Fruit fly (Drosophila melanogaster) whole organism, pupa: ENCODE results near the gene Coa7.

Source experiments
- CG10348 ChIP-seq: fragments of 200-800 bp; sonication (Bioruptor generic); IDR thresholded peaks from 2 replicates; pipeline ENCODE4 v1.3.6; 2022; ENCODE audit warnings: missing biosample characterization, missing genetic modification characterization
- CG12605 ChIP-seq: fragments of 200-800 bp; sonication (Bioruptor generic); IDR thresholded peaks from 2 replicates; pipeline ENCODE4 v1.3.6; 2022; ENCODE audit warnings: missing biosample characterization, missing genetic modification characterization
- CG13204 ChIP-seq: fragments of 200-800 bp; sonication (Bioruptor generic); optimal IDR thresholded peaks from 2 replicates; lab custom pipeline; 2018; ENCODE audit warnings: missing biosample characterization, mild to moderate bottlenecking, missing genetic modification characterization, moderate library complexity
- CG14655 ChIP-seq: fragments of 200-800 bp; sonication (Bioruptor generic); optimal IDR thresholded peaks from 3 replicates; lab custom pipeline; 2017; ENCODE audit warnings: mild to moderate bottlenecking, missing biosample characterization, missing genetic modification reagents, missing genetic modification characterization
- CG15710 ChIP-seq: fragments of 200-800 bp; sonication (Bioruptor generic); optimal IDR thresholded peaks from 2 replicates; lab custom pipeline; 2018; ENCODE audit warnings: missing biosample characterization, mild to moderate bottlenecking, missing genetic modification characterization, moderate library complexity
- CG17806 ChIP-seq: fragments of 200-800 bp; sonication (Bioruptor generic); optimal IDR thresholded peaks from 2 replicates; lab custom pipeline; 2018; ENCODE audit warnings: missing biosample characterization, mild to moderate bottlenecking, missing genetic modification characterization, moderate library complexity
- CG32121 ChIP-seq: fragments of 200-800 bp; sonication (Bioruptor generic); IDR thresholded peaks from 2 replicates; pipeline ENCODE4 v1.3.6; 2022; ENCODE audit warnings: missing biosample characterization, missing genetic modification characterization
- CG34367 ChIP-seq: fragments of 200-800 bp; sonication (Bioruptor generic); optimal IDR thresholded peaks from 2 replicates; lab custom pipeline; 2018; ENCODE audit warnings: missing biosample characterization, mild to moderate bottlenecking, missing genetic modification characterization
- CG4496 ChIP-seq: fragments of 200-800 bp; sonication (Bioruptor generic); IDR thresholded peaks from 3 replicates; pipeline ENCODE4 v1.3.6; 2022; ENCODE audit warnings: missing biosample characterization, missing genetic modification characterization
- CG8159 ChIP-seq: fragments of 200-800 bp; sonication (Bioruptor generic); optimal IDR thresholded peaks from 3 replicates; lab custom pipeline; 2018; ENCODE audit warnings: missing biosample characterization, mild to moderate bottlenecking, missing genetic modification characterization, moderate library complexity
- CG8301 ChIP-seq: fragments of 200-800 bp; sonication (Bioruptor generic); optimal IDR thresholded peaks from 2 replicates; lab custom pipeline; 2018; ENCODE audit warnings: missing biosample characterization, mild to moderate bottlenecking, missing genetic modification characterization
- CG9948 ChIP-seq: fragments of 200-800 bp; sonication (Bioruptor generic); optimal IDR thresholded peaks from 2 replicates; lab custom pipeline; 2018; ENCODE audit warnings: missing biosample characterization, mild to moderate bottlenecking, missing genetic modification characterization, moderate library complexity
- D1 ChIP-seq: fragments of 200-800 bp; sonication (Bioruptor generic); optimal IDR thresholded peaks from 2 replicates; lab custom pipeline; 2018; ENCODE audit warnings: missing biosample characterization, mild to moderate bottlenecking, missing genetic modification characterization, moderate library complexity
- EcR ChIP-seq: fragments of 200-800 bp; sonication (Bioruptor generic); optimal IDR thresholded peaks from 3 replicates; lab custom pipeline; 2019; ENCODE audit warnings: missing biosample characterization, missing genetic modification characterization, mild to moderate bottlenecking, moderate library complexity, missing genetic modification reagents
- Ets98B ChIP-seq: fragments of 200-800 bp; sonication (Bioruptor generic); IDR thresholded peaks from 2 replicates; pipeline ENCODE4 v1.3.6; 2022; ENCODE audit warnings: missing biosample characterization, missing genetic modification characterization
- Pif1A ChIP-seq: fragments of 200-800 bp; sonication (Bioruptor generic); optimal IDR thresholded peaks from 3 replicates; lab custom pipeline; 2016; ENCODE audit warnings: missing biosample characterization, missing genetic modification characterization
- Pif1B ChIP-seq: fragments of 200-800 bp; sonication (Bioruptor generic); optimal IDR thresholded peaks from 3 replicates; lab custom pipeline; 2016; ENCODE audit warnings: missing biosample characterization, missing genetic modification characterization
- Snoo ChIP-seq: fragments of 200-800 bp; sonication (Bioruptor generic); optimal IDR thresholded peaks from 3 replicates; lab custom pipeline; 2017; ENCODE audit warnings: missing biosample characterization, mild to moderate bottlenecking, missing genetic modification characterization, inconsistent platforms
- fd96Ca ChIP-seq: fragments of 200-800 bp; sonication (Bioruptor generic); IDR thresholded peaks from 3 replicates; pipeline ENCODE4 v1.3.6; 2022; ENCODE audit warnings: missing biosample characterization, missing genetic modification characterization
- gl ChIP-seq: fragments of 200-800 bp; sonication (Bioruptor generic); optimal IDR thresholded peaks from 2 replicates; lab custom pipeline; 2018; ENCODE audit warnings: missing biosample characterization, mild to moderate bottlenecking, missing genetic modification characterization
- rn ChIP-seq: fragments of 200-800 bp; sonication (Bioruptor generic); IDR thresholded peaks from 2 replicates; pipeline ENCODE4 v1.3.6; 2022; ENCODE audit warnings: missing biosample characterization, missing genetic modification characterization

The Coa7 gene

dm6 chrX:23011859-23012258 is 1.4 kb upstream of the Coa7 start:
- TF ChIP-seq D1 (tag; lab: Kevin White, UChicago): no peak
- TF ChIP-seq Pif1B (GFP tag; lab: Kevin White, UChicago): no peak
- TF ChIP-seq CG34367: no peak
- TF ChIP-seq CG14655 (GFP tag; lab: Kevin White, UChicago): no peak
- TF ChIP-seq CG17806: no peak
- no peak for TF ChIP-seq CG8301
- no peak for TF ChIP-seq fd96Ca (GFP tag; lab: Robert Waterston, UW)
- TF ChIP-seq CG8159 (tag; lab: Kevin White, UChicago): no peak
- no peak for TF ChIP-seq Pif1A
- TF ChIP-seq rn: no peak
- TF ChIP-seq Ets98B (GFP tag; lab: Robert Waterston, UW): no peak
- TF ChIP-seq CG13204 (GFP tag; lab: Kevin White, UChicago): no peak
- TF ChIP-seq CG12605 (GFP tag; lab: Robert Waterston, UW): no peak
- no peak for TF ChIP-seq gl
- TF ChIP-seq CG15710 (tag; lab: Kevin White, UChicago): no peak
- no peak for TF ChIP-seq CG10348
- no peak for TF ChIP-seq CG9948
- TF ChIP-seq EcR (GFP tag; lab: Kevin White, UChicago): no peak
- no peak for TF ChIP-seq Snoo (tag; lab: Kevin White, UChicago)

dm6 chrX:23022598-23022997 is 9.3 kb downstream of the Coa7 start, which contains the start of gene zyd:
Gene zyd (plus strand): TSS chrX:23022898.
- TF ChIP-seq CG32121 (no peak), CG9948 (no peak), rn (no peak), CG8159 (tag; lab: Kevin White, UChicago) (no peak), Ets98B (GFP tag; lab: Robert Waterston, UW) (no peak), fd96Ca (GFP tag; lab: Robert Waterston, UW) (no peak), CG17806 (no peak), CG8301 (no peak), EcR (GFP tag; lab: Kevin White, UChicago) (no peak), CG34367 (no peak), CG15710 (tag; lab: Kevin White, UChicago) (no peak)

- TF ChIP-seq CG17806 (no peak), CG4496 (GFP tag; lab: Robert Waterston, UW) (no peak), CG9948 (no peak), CG8301 (no peak), CG32121 (no peak), CG8159 (tag; lab: Kevin White, UChicago) (no peak), D1 (tag; lab: Kevin White, UChicago) (no peak), Snoo (tag; lab: Kevin White, UChicago) (no peak), Ets98B (GFP tag; lab: Robert Waterston, UW) (no peak), CG15710 (tag; lab: Kevin White, UChicago) (no peak), CG12605 (GFP tag; lab: Robert Waterston, UW) (no peak), rn (no peak), Pif1A (no peak), CG14655 (GFP tag; lab: Kevin White, UChicago) (no peak), CG13204 (GFP tag; lab: Kevin White, UChicago) (no peak), fd96Ca (GFP tag; lab: Robert Waterston, UW) (no peak)
- TF ChIP-seq, all 21 proteins: peak for 0
Observed at dm6 chrX:23035766-23036165, 22.5 kb downstream of the Coa7 start, which contains the start of gene CG12061. Gene CG12061 (plus strand): TSS chrX:23036066.
